Worm (Caenorhabditis elegans) whole organism, young adult: ENCODE measurements around the gene C16A11.5.

ENCODE experiments used
- B0035.1 ChIP-seq: sonication (generic microtip); optimal IDR thresholded peaks from 2 replicates; lab custom pipeline; 2016; ENCODE audit warnings: missing genetic modification characterization, mild to moderate bottlenecking, missing compliant biosample characterization, missing genotype, missing genetic modification reagents
- D2030.7 ChIP-seq: fragments of 200-800 bp; sonication (Bioruptor generic); IDR thresholded peaks from 2 replicates; pipeline ENCODE4 v1.3.6; 2022; ENCODE audit warnings: missing genetic modification reagents, missing genetic modification characterization, missing compliant biosample characterization
- F10E7.11 ChIP-seq: sonication (generic microtip); optimal IDR thresholded peaks from 2 replicates; lab custom pipeline; 2017; ENCODE audit warnings: mild to moderate bottlenecking, missing genetic modification characterization, moderate library complexity, missing compliant biosample characterization
- F22D6.2 ChIP-seq: sonication (generic microtip); optimal IDR thresholded peaks from 2 replicates; lab custom pipeline; 2016; ENCODE audit warnings: mild to moderate bottlenecking, missing genetic modification characterization, missing compliant biosample characterization
- F23B12.7 ChIP-seq: sonication (generic microtip); optimal IDR thresholded peaks from 2 replicates; lab custom pipeline; 2017; ENCODE audit warnings: missing genetic modification characterization, mild to moderate bottlenecking, missing compliant biosample characterization, antibody characterized with exemption, moderate library complexity; ENCODE audit not compliant: insufficient read depth
- F39B2.1 ChIP-seq: fragments of 200-800 bp; sonication (Bioruptor generic); IDR thresholded peaks from 2 replicates; pipeline ENCODE4 v1.3.6; 2022; ENCODE audit warnings: missing genetic modification reagents, missing genetic modification characterization, missing compliant biosample characterization
- F57A8.1 ChIP-seq: fragments of 200-800 bp; sonication (Bioruptor generic); optimal IDR thresholded peaks from 2 replicates; lab custom pipeline; 2018; ENCODE audit warnings: mild to moderate bottlenecking, missing genetic modification characterization, moderate library complexity, missing compliant biosample characterization
- Y53F4B.3 ChIP-seq: fragments of 200-800 bp; sonication (Bioruptor generic); IDR thresholded peaks from 2 replicates; pipeline ENCODE4 v1.3.6; 2022; ENCODE audit warnings: missing genetic modification reagents, missing genetic modification characterization, missing compliant biosample characterization
- attf-6 ChIP-seq: fragments of 200-800 bp; sonication (Bioruptor generic); IDR thresholded peaks from 2 replicates; pipeline ENCODE4 v1.3.6; 2022; ENCODE audit warnings: missing genetic modification reagents, missing genetic modification characterization, missing compliant biosample characterization
- cebp-2 ChIP-seq: fragments of 200-800 bp; sonication (Bioruptor generic); IDR thresholded peaks from 2 replicates; pipeline ENCODE4 v1.3.6; 2022; ENCODE audit warnings: missing genetic modification characterization, missing compliant biosample characterization
- ceh-27 ChIP-seq: fragments of 200-800 bp; sonication (Bioruptor generic); optimal IDR thresholded peaks from 2 replicates; lab custom pipeline; 2018; ENCODE audit warnings: mild to moderate bottlenecking, missing genetic modification characterization, moderate library complexity, missing compliant biosample characterization
- die-1 ChIP-seq: sonication (generic microtip); optimal IDR thresholded peaks from 2 replicates; lab custom pipeline; 2016; ENCODE audit warnings: missing genotype, mild to moderate bottlenecking, missing genetic modification characterization, missing compliant biosample characterization
- egl-18 ChIP-seq: fragments of 200-800 bp; sonication (Bioruptor generic); IDR thresholded peaks from 2 replicates; pipeline ENCODE4 v1.3.6; 2022; ENCODE audit warnings: missing genetic modification reagents, missing genetic modification characterization, missing compliant biosample characterization
- egl-44 ChIP-seq: fragments of 200-800 bp; sonication (Bioruptor generic); IDR thresholded peaks from 2 replicates; pipeline ENCODE4 v1.3.6; 2022; ENCODE audit warnings: missing genetic modification reagents, missing genetic modification characterization, missing compliant biosample characterization
- hlh-12 ChIP-seq: sonication (generic microtip); optimal IDR thresholded peaks from 2 replicates; lab custom pipeline; 2016; ENCODE audit warnings: missing genetic modification characterization, missing compliant biosample characterization
- hmg-1.2 ChIP-seq: fragments of 200-800 bp; sonication (Bioruptor generic); IDR thresholded peaks from 2 replicates; pipeline ENCODE4 v1.3.6; 2022; ENCODE audit warnings: missing genetic modification reagents, missing genetic modification characterization, missing compliant biosample characterization
- hrde-1 ChIP-seq: sonication (generic microtip); optimal IDR thresholded peaks from 2 replicates; lab custom pipeline; 2016; ENCODE audit warnings: missing genetic modification characterization, mild to moderate bottlenecking, missing compliant biosample characterization, moderate library complexity, missing genotype, missing genetic modification reagents, borderline replicate concordance
- lin-40 ChIP-seq: sonication (generic microtip); optimal IDR thresholded peaks from 2 replicates; lab custom pipeline; 2016; ENCODE audit warnings: missing genetic modification characterization, mild to moderate bottlenecking, missing compliant biosample characterization, missing genotype, missing genetic modification reagents
- lin-54 ChIP-seq: fragments of 200-800 bp; sonication (Bioruptor generic); optimal IDR thresholded peaks from 2 replicates; lab custom pipeline; 2018; ENCODE audit warnings: mild to moderate bottlenecking, missing genetic modification characterization, missing compliant biosample characterization
- lsl-1 ChIP-seq: fragments of 200-800 bp; sonication (Bioruptor generic); optimal IDR thresholded peaks from 2 replicates; lab custom pipeline; 2018; ENCODE audit warnings: mild to moderate bottlenecking, missing genetic modification characterization, moderate library complexity, missing compliant biosample characterization
- lsy-27 ChIP-seq: sonication (generic microtip); optimal IDR thresholded peaks from 2 replicates; lab custom pipeline; 2017; ENCODE audit warnings: missing genetic modification characterization, mild to moderate bottlenecking, missing compliant biosample characterization, antibody characterized with exemption, missing genotype, borderline replicate concordance; ENCODE audit not compliant: insufficient read depth
- madf-6 ChIP-seq: fragments of 200-800 bp; sonication (Bioruptor generic); IDR thresholded peaks from 2 replicates; pipeline ENCODE4 v1.3.6; 2022; ENCODE audit warnings: missing genetic modification reagents, missing genetic modification characterization, missing compliant biosample characterization
- madf-8 ChIP-seq: fragments of 200-800 bp; sonication (Bioruptor generic); conservative IDR thresholded peaks from 2 replicates; pipeline ENCODE4 v1.3.6; 2022; ENCODE audit warnings: missing genetic modification reagents, missing genetic modification characterization, missing compliant biosample characterization
- mes-4 ChIP-seq: sonication (generic microtip); optimal IDR thresholded peaks from 2 replicates; lab custom pipeline; 2016; ENCODE audit warnings: missing genotype, missing genetic modification characterization, missing compliant biosample characterization
- nhr-120 ChIP-seq: fragments of 200-800 bp; sonication (Bioruptor generic); IDR thresholded peaks from 2 replicates; pipeline ENCODE4 v1.3.6; 2022; ENCODE audit warnings: missing genetic modification characterization, missing compliant biosample characterization
- nhr-179 ChIP-seq: sonication (generic microtip); optimal IDR thresholded peaks from 2 replicates; lab custom pipeline; 2016; ENCODE audit warnings: mild to moderate bottlenecking, missing genetic modification characterization, missing compliant biosample characterization
- nhr-27 ChIP-seq: fragments of 200-800 bp; sonication (Bioruptor generic); optimal IDR thresholded peaks from 2 replicates; lab custom pipeline; 2018; ENCODE audit warnings: mild to moderate bottlenecking, missing genetic modification characterization, moderate library complexity, missing compliant biosample characterization
- pbrm-1 ChIP-seq: fragments of 200-800 bp; sonication (Bioruptor generic); IDR thresholded peaks from 2 replicates; pipeline ENCODE4 v1.3.6; 2022; ENCODE audit warnings: missing genetic modification reagents, missing genetic modification characterization, missing compliant biosample characterization
- rec-8 ChIP-seq, 2 experiments: sonication (generic microtip); optimal IDR thresholded peaks; 2 replicates each; lab custom pipeline; 2016; ENCODE audit warnings: mild to moderate bottlenecking in 2 of 2, missing genetic modification characterization in 2 of 2, missing genetic modification reagents in 2 of 2, missing genotype in 2 of 2, missing biosample characterization in 1 of 2, missing compliant biosample characterization in 1 of 2, moderate library complexity in 1 of 2
- snpc-1.1 ChIP-seq: sonication (generic microtip); optimal IDR thresholded peaks from 2 replicates; lab custom pipeline; 2017; ENCODE audit warnings: missing genetic modification characterization, mild to moderate bottlenecking, missing compliant biosample characterization, antibody characterized with exemption, moderate library complexity, missing genotype, missing genetic modification reagents; ENCODE audit not compliant: insufficient read depth
- snpc-3.4 ChIP-seq: sonication (generic microtip); optimal IDR thresholded peaks from 2 replicates; lab custom pipeline; 2017; ENCODE audit warnings: missing genetic modification characterization, mild to moderate bottlenecking, missing compliant biosample characterization, antibody characterized with exemption, moderate library complexity, missing genotype, missing genetic modification reagents
- somi-1 ChIP-seq: fragments of 200-800 bp; sonication (Bioruptor generic); optimal IDR thresholded peaks from 2 replicates; lab custom pipeline; 2018; ENCODE audit warnings: mild to moderate bottlenecking, missing genetic modification characterization, missing compliant biosample characterization
- xnd-1 ChIP-seq: sonication (generic microtip); optimal IDR thresholded peaks from 2 replicates; lab custom pipeline; 2016; ENCODE audit warnings: missing genotype, missing genetic modification reagents, missing genetic modification characterization, missing compliant biosample characterization

Gene C16A11.5

DNA sequence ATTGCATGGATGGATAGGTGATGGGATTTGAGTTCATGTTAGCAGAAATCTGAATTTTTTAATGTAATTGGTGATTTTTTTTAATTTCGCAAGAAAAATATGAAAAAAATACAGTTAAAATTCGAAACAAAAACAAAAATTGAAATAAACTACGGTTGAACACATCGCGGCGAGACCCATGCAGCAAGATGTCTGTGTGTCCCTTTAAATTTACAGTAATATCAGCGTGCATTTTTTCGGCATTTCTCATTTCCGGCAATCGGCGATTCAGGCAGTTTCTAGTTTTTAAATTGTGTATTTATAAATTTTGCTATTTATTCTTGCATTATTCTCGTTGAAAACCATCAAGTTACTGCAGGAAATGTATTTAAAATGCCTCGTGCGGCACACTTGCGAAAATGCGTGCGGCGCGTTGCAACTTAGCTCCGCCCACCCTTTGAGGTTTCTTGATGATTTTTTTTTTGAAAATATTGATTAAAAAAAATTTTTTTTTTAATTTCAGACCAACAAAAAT, 14.7 kb downstream of the C16A11.5 start, which contains the start of the genes fbxc-44 and C16A11.2 (continued):
- TF ChIP-seq madf-8 (GFP tag; lab: Robert Waterston, UW) (peak; percentile 83), lin-54 (GFP tag; lab: Kevin White, UChicago) (peak; percentile 46), hlh-12 (tag; lab: Kevin White, UChicago) (no peak), pbrm-1 (GFP tag; lab: Robert Waterston, UW) (0 out of 2 replicates have a peak, but pooled peaks have one; percentile 40), egl-18 (no peak), madf-6 (GFP tag; lab: Robert Waterston, UW) (peak; percentile 92), somi-1 (GFP tag; lab: Kevin White, UChicago) (no peak), F23B12.7 (tag; lab: Kevin White, UChicago) (peak; percentile 24), nhr-179 (tag; lab: Kevin White, UChicago) (no peak), F10E7.11 (no peak)
- TF ChIP-seq, all 124 proteins: peak for 27

DNA sequence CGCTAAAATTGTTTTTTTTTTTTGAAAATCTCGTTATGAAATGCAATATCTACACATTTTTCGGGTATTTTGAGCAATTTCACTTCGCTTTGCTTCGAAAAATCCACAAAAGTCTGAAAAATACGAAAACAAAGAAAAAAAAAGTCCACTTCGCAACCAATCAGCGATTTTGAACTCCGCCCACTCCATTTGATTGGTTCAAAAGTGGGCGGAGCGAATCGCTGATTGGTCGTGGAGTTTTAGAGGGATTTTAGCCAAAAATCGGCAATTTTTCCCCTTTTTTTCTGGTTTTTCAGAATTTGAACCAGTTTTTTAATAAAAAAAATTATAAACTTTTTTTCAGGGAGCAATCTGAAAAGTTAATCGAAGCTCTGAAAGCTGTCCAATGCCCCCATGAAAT, 15.9 kb downstream of the C16A11.5 start:
- TF ChIP-seq egl-44 (GFP tag; lab: Robert Waterston, UW) (no peak), snpc-3.4 (no peak), lsl-1 (GFP tag; lab: Kevin White, UChicago) (no peak), mes-4 (no peak), ceh-27 (GFP tag; lab: Kevin White, UChicago) (no peak), snpc-1.1 (tag; lab: Kevin White, UChicago) (no peak), D2030.7 (no peak), nhr-27 (tag; lab: Kevin White, UChicago) (no peak), attf-6 (no peak), madf-6 (GFP tag; lab: Robert Waterston, UW) (no peak), die-1 (tag; lab: Kevin White, UChicago) (no peak), lin-40 (tag; lab: Kevin White, UChicago) (no peak), cebp-2 (GFP tag; lab: Robert Waterston, UW) (no peak), F39B2.1 (GFP tag; lab: Robert Waterston, UW) (no peak), F23B12.7 (tag; lab: Kevin White, UChicago) (no peak), hlh-12 (tag; lab: Kevin White, UChicago) (no peak)
- TF ChIP-seq, all 124 proteins: peak for 0

DNA sequence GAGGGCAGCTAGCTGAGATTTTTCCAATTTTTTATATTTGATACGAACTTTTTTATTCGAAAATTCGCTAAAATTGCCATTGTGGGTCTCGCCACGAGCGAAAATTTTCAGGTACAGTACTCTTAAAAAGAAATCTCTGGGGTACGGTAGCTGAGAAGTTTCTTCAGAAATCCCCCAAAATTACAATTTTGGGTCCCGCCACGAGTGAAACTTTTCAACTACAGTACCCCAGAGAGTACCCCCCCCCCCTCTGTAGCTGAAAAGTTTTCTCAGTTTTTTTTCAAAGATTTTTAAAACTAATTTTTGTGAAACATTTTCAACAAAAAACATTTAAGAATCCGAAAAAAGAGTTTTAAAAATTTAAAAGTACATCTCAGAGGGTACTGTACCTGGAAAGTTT, 21.9 kb downstream of the C16A11.5 start:
- TF ChIP-seq madf-6 (GFP tag; lab: Robert Waterston, UW): peak; percentile 57
- TF ChIP-seq F57A8.1 (GFP tag; lab: Kevin White, UChicago): no peak
- TF ChIP-seq hmg-1.2: no peak
- TF ChIP-seq egl-18: no peak
- no peak for TF ChIP-seq lsy-27 (tag; lab: Kevin White, UChicago)
- TF ChIP-seq rec-8 (tag; optimal IDR thresholded peaks at IDR 0.05; lab: Kevin White, UChicago): no peak
- TF ChIP-seq xnd-1: peak; percentile 27
- no peak for TF ChIP-seq B0035.1 (tag; lab: Kevin White, UChicago)
- no peak for TF ChIP-seq hrde-1 (tag; lab: Kevin White, UChicago)
- peak; percentile 79 for TF ChIP-seq lsl-1 (GFP tag; lab: Kevin White, UChicago)
- TF ChIP-seq attf-6: no peak
- TF ChIP-seq nhr-120 (GFP tag; lab: Robert Waterston, UW): no peak
- TF ChIP-seq Y53F4B.3 (GFP tag; lab: Robert Waterston, UW): no peak
- no peak for TF ChIP-seq F22D6.2 (tag; lab: Kevin White, UChicago)
- TF ChIP-seq, all 124 proteins: peak for 3
